Worm (Caenorhabditis elegans) whole organism, L1 larva: ENCODE measurements around the gene inf-1.

ENCODE experiments used
- C34B4.2 ChIP-seq: sonication (generic microtip); optimal IDR thresholded peaks from 2 replicates; lab custom pipeline; 2017; ENCODE audit warnings: mild to moderate bottlenecking, missing genetic modification characterization, missing compliant biosample characterization
- F16B12.6 ChIP-seq: fragments of 150-350 bp; optimal IDR thresholded peaks from 2 replicates; lab custom pipeline; 2014; ENCODE audit warnings: missing biosample characterization, missing genetic modification characterization
- aha-1 ChIP-seq: fragments of 150-350 bp; optimal IDR thresholded peaks from 2 replicates; lab custom pipeline; 2014; ENCODE audit warnings: missing biosample characterization, missing genetic modification characterization
- alr-1 ChIP-seq: fragments of 200-800 bp; sonication (Bioruptor generic); optimal IDR thresholded peaks from 2 replicates; lab custom pipeline; 2018; ENCODE audit warnings: borderline replicate concordance, mild to moderate bottlenecking, missing genetic modification characterization, missing compliant biosample characterization
- blmp-1 ChIP-seq: fragments of 150-350 bp; optimal IDR thresholded peaks from 2 replicates; lab custom pipeline; 2014; ENCODE audit warnings: missing biosample characterization, missing genetic modification characterization
- ceh-88 ChIP-seq: fragments of 200-800 bp; sonication (Bioruptor generic); IDR thresholded peaks from 2 replicates; pipeline ENCODE4 v1.3.6; 2022; ENCODE audit warnings: missing genetic modification characterization, missing compliant biosample characterization
- dpl-1 ChIP-seq, 3 experiments: fragments of 150-350 bp in 2 of 3; sonication (generic microtip) in 1 of 3; optimal IDR thresholded peaks; 2 replicates each; lab custom pipeline; 2014 to 2017; ENCODE audit warnings: missing biosample characterization in 3 of 3, missing genetic modification characterization in 3 of 3, missing genetic modification reagents in 3 of 3
- dsc-1 ChIP-seq: sonication (generic microtip); optimal IDR thresholded peaks from 2 replicates; lab custom pipeline; 2016; ENCODE audit warnings: mild to moderate bottlenecking, missing genetic modification characterization, missing compliant biosample characterization
- efl-1 ChIP-seq, 4 experiments: fragments of 150-350 bp; optimal IDR thresholded peaks in 3 of 4; peaks in 1 of 4; 1 replicate in 1 of 4; 2 replicates in 3 of 4; lab custom pipeline; 2014; ENCODE audit warnings: missing biosample characterization in 2 of 4, missing genetic modification characterization in 2 of 4, missing genetic modification reagents in 2 of 4
- egl-13 ChIP-seq: sonication (generic microtip); optimal IDR thresholded peaks from 2 replicates; lab custom pipeline; 2016; ENCODE audit warnings: missing genotype, missing genetic modification reagents, missing genetic modification characterization, missing compliant biosample characterization
- elt-3 ChIP-seq, 6 experiments: fragments of 150-350 bp in 1 of 6; sonication (generic microtip); optimal IDR thresholded peaks; 2 replicates each; lab custom pipeline; 2017 to 2018; ENCODE audit warnings: missing biosample characterization in 6 of 6, missing genetic modification characterization in 6 of 6, inconsistent platforms in 1 of 6
- ets-5 ChIP-seq: fragments of 200-800 bp; sonication (Bioruptor generic); IDR thresholded peaks from 2 replicates; pipeline ENCODE4 v1.3.6; 2022; ENCODE audit warnings: missing genetic modification characterization, missing compliant biosample characterization
- fkh-4 ChIP-seq: sonication (generic microtip); optimal IDR thresholded peaks from 2 replicates; lab custom pipeline; 2016; ENCODE audit warnings: missing compliant biosample characterization, missing genetic modification characterization, borderline replicate concordance
- fkh-8 ChIP-seq: sonication (generic microtip); optimal IDR thresholded peaks from 2 replicates; lab custom pipeline; 2016; ENCODE audit warnings: mild to moderate bottlenecking, missing genetic modification characterization, missing compliant biosample characterization
- fos-1 ChIP-seq: fragments of 150-350 bp; optimal IDR thresholded peaks from 2 replicates; lab custom pipeline; 2014; ENCODE audit warnings: missing biosample characterization, missing genetic modification characterization
- grh-1 ChIP-seq: fragments of 200-800 bp; sonication (Bioruptor generic); IDR thresholded peaks from 2 replicates; pipeline ENCODE4 v1.3.6; 2022; ENCODE audit warnings: missing genetic modification reagents, missing genetic modification characterization, missing compliant biosample characterization
- hlh-17 ChIP-seq: fragments of 200-800 bp; sonication (Bioruptor generic); optimal IDR thresholded peaks from 2 replicates; lab custom pipeline; 2018; ENCODE audit warnings: missing genetic modification characterization, mild to moderate bottlenecking, missing compliant biosample characterization, moderate library complexity, borderline replicate concordance
- hlh-4 ChIP-seq: sonication (generic microtip); optimal IDR thresholded peaks from 2 replicates; lab custom pipeline; 2016; ENCODE audit warnings: mild to moderate bottlenecking, missing genetic modification characterization, missing compliant biosample characterization
- hpl-2 ChIP-seq: fragments of 150-350 bp; optimal IDR thresholded peaks from 2 replicates; lab custom pipeline; 2014; ENCODE audit warnings: missing biosample characterization, missing genetic modification reagents, missing genetic modification characterization
- irx-1 ChIP-seq: sonication (generic microtip); optimal IDR thresholded peaks from 2 replicates; lab custom pipeline; 2016; ENCODE audit warnings: missing genetic modification characterization, missing compliant biosample characterization
- isw-1 ChIP-seq: fragments of 200-800 bp; sonication (Bioruptor generic); IDR thresholded peaks from 2 replicates; pipeline ENCODE4 v1.3.6; 2022; ENCODE audit warnings: missing genetic modification characterization, missing compliant biosample characterization
- lin-13 ChIP-seq: fragments of 150-350 bp; optimal IDR thresholded peaks from 2 replicates; lab custom pipeline; 2014; ENCODE audit warnings: missing biosample characterization, missing genetic modification reagents, missing genetic modification characterization
- lin-15B ChIP-seq: fragments of 150-350 bp; sonication (generic microtip); optimal IDR thresholded peaks from 3 replicates; lab custom pipeline; 2014; ENCODE audit warnings: missing biosample characterization, missing genetic modification characterization
- lin-35 ChIP-seq, 2 experiments: fragments of 150-350 bp; optimal IDR thresholded peaks; 2 replicates each; lab custom pipeline; 2014; ENCODE audit warnings: missing biosample characterization in 2 of 2, missing genetic modification characterization in 2 of 2, missing genetic modification reagents in 2 of 2
- lin-39 ChIP-seq: fragments of 150-350 bp; optimal IDR thresholded peaks from 2 replicates; lab custom pipeline; 2014; ENCODE audit warnings: missing biosample characterization, missing genetic modification reagents, missing genetic modification characterization
- lir-3 ChIP-seq: sonication (generic microtip); optimal IDR thresholded peaks from 2 replicates; lab custom pipeline; 2016; ENCODE audit warnings: mild to moderate bottlenecking, missing genetic modification characterization, moderate library complexity, missing compliant biosample characterization; ENCODE audit not compliant: poor library complexity
- lsy-2 ChIP-seq, 2 experiments: fragments of 150-350 bp; optimal IDR thresholded peaks; 2 replicates each; lab custom pipeline; 2014; ENCODE audit warnings: missing biosample characterization in 2 of 2, missing genetic modification characterization in 2 of 2
- mab-9 ChIP-seq: fragments of 200-800 bp; sonication (Bioruptor generic); IDR thresholded peaks from 2 replicates; pipeline ENCODE4 v1.3.6; 2022; ENCODE audit warnings: missing genetic modification reagents, missing genetic modification characterization, missing compliant biosample characterization
- mef-2 ChIP-seq: fragments of 150-350 bp; optimal IDR thresholded peaks from 2 replicates; lab custom pipeline; 2014; ENCODE audit warnings: missing biosample characterization, missing genetic modification characterization
- nhr-11 ChIP-seq: fragments of 150-350 bp; optimal IDR thresholded peaks from 2 replicates; lab custom pipeline; 2014; ENCODE audit warnings: missing biosample characterization, missing genetic modification characterization
- nhr-19 ChIP-seq: fragments of 200-800 bp; sonication (Bioruptor generic); conservative IDR thresholded peaks from 2 replicates; pipeline ENCODE4 v1.3.6; 2022; ENCODE audit warnings: missing genetic modification characterization, missing compliant biosample characterization
- nhr-20 ChIP-seq: sonication (generic microtip); optimal IDR thresholded peaks from 2 replicates; lab custom pipeline; 2016; ENCODE audit warnings: mild to moderate bottlenecking, missing genetic modification characterization, missing compliant biosample characterization
- nhr-237 ChIP-seq: fragments of 150-350 bp; optimal IDR thresholded peaks from 2 replicates; lab custom pipeline; 2014; ENCODE audit warnings: missing biosample characterization, missing genetic modification characterization
- nhr-47 ChIP-seq: sonication (generic microtip); optimal IDR thresholded peaks from 2 replicates; lab custom pipeline; 2016; ENCODE audit warnings: mild to moderate bottlenecking, missing genetic modification characterization, moderate library complexity, missing compliant biosample characterization
- nhr-71 ChIP-seq: sonication (generic microtip); optimal IDR thresholded peaks from 2 replicates; lab custom pipeline; 2016; ENCODE audit warnings: mild to moderate bottlenecking, missing genetic modification characterization, moderate library complexity, missing compliant biosample characterization
- nhr-76 ChIP-seq: sonication (generic microtip); optimal IDR thresholded peaks from 2 replicates; lab custom pipeline; 2017; ENCODE audit warnings: missing biosample characterization, missing genetic modification characterization
- nhr-77 ChIP-seq: fragments of 150-350 bp; optimal IDR thresholded peaks from 2 replicates; lab custom pipeline; 2014; ENCODE audit warnings: missing biosample characterization, missing genetic modification characterization
- nhr-84 ChIP-seq: sonication (generic microtip); optimal IDR thresholded peaks from 2 replicates; lab custom pipeline; 2017; ENCODE audit warnings: missing biosample characterization, missing genetic modification characterization
- nhr-85 ChIP-seq: sonication (generic microtip); peaks from one replicate; lab custom pipeline; 2016; ENCODE audit warnings: missing genetic modification characterization, inconsistent platforms, missing compliant biosample characterization
- nhr-90 ChIP-seq: sonication (generic microtip); optimal IDR thresholded peaks from 2 replicates; lab custom pipeline; 2016; ENCODE audit warnings: mild to moderate bottlenecking, missing genetic modification characterization, missing compliant biosample characterization; ENCODE audit not compliant: poor library complexity
- rnt-1 ChIP-seq: sonication (generic microtip); optimal IDR thresholded peaks from 2 replicates; lab custom pipeline; 2016; ENCODE audit warnings: mild to moderate bottlenecking, missing genetic modification characterization, moderate library complexity, missing compliant biosample characterization
- snpc-4 ChIP-seq: fragments of 150-350 bp; optimal IDR thresholded peaks from 2 replicates; lab custom pipeline; 2014; ENCODE audit warnings: missing biosample characterization, missing genetic modification characterization
- snu-23 ChIP-seq: sonication (generic microtip); optimal IDR thresholded peaks from 2 replicates; lab custom pipeline; 2016; ENCODE audit warnings: missing genetic modification characterization, missing compliant biosample characterization
- sup-37 ChIP-seq: fragments of 200-800 bp; sonication (Bioruptor generic); optimal IDR thresholded peaks from 2 replicates; lab custom pipeline; 2018; ENCODE audit warnings: mild to moderate bottlenecking, missing genetic modification characterization, missing compliant biosample characterization
- swsn-7 ChIP-seq: sonication (generic microtip); optimal IDR thresholded peaks from 2 replicates; lab custom pipeline; 2016; ENCODE audit warnings: missing genetic modification characterization, missing compliant biosample characterization
- tbx-2 ChIP-seq: sonication (generic microtip); optimal IDR thresholded peaks from 2 replicates; lab custom pipeline; 2016; ENCODE audit warnings: missing genetic modification characterization, missing compliant biosample characterization
- unc-130 ChIP-seq: fragments of 150-350 bp; optimal IDR thresholded peaks from 2 replicates; lab custom pipeline; 2017; ENCODE audit warnings: missing biosample characterization, missing genetic modification characterization, inconsistent platforms
- unc-30 ChIP-seq: sonication (generic microtip); optimal IDR thresholded peaks from 2 replicates; lab custom pipeline; 2017; ENCODE audit warnings: missing biosample characterization, missing genetic modification characterization
- unc-86 ChIP-seq: sonication (generic microtip); optimal IDR thresholded peaks from 2 replicates; lab custom pipeline; 2016; ENCODE audit warnings: missing genetic modification characterization, missing compliant biosample characterization
- xbp-1 ChIP-seq: sonication (generic microtip); optimal IDR thresholded peaks from 2 replicates; lab custom pipeline; 2016; ENCODE audit warnings: missing genetic modification characterization, missing compliant biosample characterization
- zag-1 ChIP-seq: fragments of 150-350 bp; optimal IDR thresholded peaks from 2 replicates; lab custom pipeline; 2014; ENCODE audit warnings: missing biosample characterization, missing genetic modification characterization
- zip-4 ChIP-seq: fragments of 200-800 bp; sonication (Bioruptor generic); optimal IDR thresholded peaks from 2 replicates; lab custom pipeline; 2018; ENCODE audit warnings: mild to moderate bottlenecking, missing genetic modification characterization, moderate library complexity, missing compliant biosample characterization
- ztf-11 ChIP-seq, 2 experiments: sonication (generic microtip); optimal IDR thresholded peaks; 2 replicates each; lab custom pipeline; 2016 to 2017; ENCODE audit warnings: missing genetic modification characterization in 2 of 2, missing biosample characterization in 1 of 2, missing compliant biosample characterization in 1 of 2

The inf-1 gene

ce11 chrIII:6895166-6895565, 34.8 kb upstream of the inf-1 start (continued):
- peak; percentile 86 for TF ChIP-seq snu-23 (GFP tag; lab: Kevin White, UChicago)
- peak; percentile 58 for TF ChIP-seq nhr-47 (tag; lab: Kevin White, UChicago)
- TF ChIP-seq mab-9 (GFP tag; lab: Robert Waterston, UW): no peak
- TF ChIP-seq hlh-17 (GFP tag; lab: Kevin White, UChicago): no peak
- TF ChIP-seq lir-3: peak; percentile 55
- TF ChIP-seq tbx-2: peak; percentile 77
- TF ChIP-seq irx-1 (tag; lab: Kevin White, UChicago): no peak
- TF ChIP-seq nhr-90 (tag; lab: Kevin White, UChicago): peak; percentile 53
- TF ChIP-seq nhr-85 (tag; lab: Kevin White, UChicago): peak; percentile 87
- no peak for TF ChIP-seq fkh-4 (tag; lab: Kevin White, UChicago)
- peak; percentile 60 for TF ChIP-seq efl-1 (optimal IDR thresholded peaks at IDR 0.05; lab: Kevin White, UChicago)
- TF ChIP-seq efl-1 (GFP tag; optimal IDR thresholded peaks at IDR 0.05 in 1 of 2; lab: Kevin White, UChicago): peak; percentile 36 to 95
- TF ChIP-seq ceh-88 (GFP tag; lab: Robert Waterston, UW): no peak
- TF ChIP-seq unc-130: no peak
- peak; percentile 18 for TF ChIP-seq lin-13 (GFP tag; lab: Kevin White, UChicago)
- no peak for TF ChIP-seq zag-1 (tag; lab: Kevin White, UChicago)
- TF ChIP-seq C34B4.2 (tag; lab: Kevin White, UChicago): no peak
- TF ChIP-seq snpc-4: no peak
- no peak for TF ChIP-seq unc-86 (tag; lab: Kevin White, UChicago)
- TF ChIP-seq blmp-1 (tag; lab: Kevin White, UChicago): peak; percentile 60
- no peak for TF ChIP-seq ets-5
- peak in 5 of 6 experiments; percentile 83 to 95 (median 91) for TF ChIP-seq elt-3 (tag; optimal IDR thresholded peaks at IDR 0.05; lab: Kevin White, UChicago)
- TF ChIP-seq F16B12.6 (tag; lab: Kevin White, UChicago): no peak
- peak; percentile 87 for TF ChIP-seq nhr-20
- no peak for TF ChIP-seq dsc-1 (tag; lab: Kevin White, UChicago)
- TF ChIP-seq lsy-2 (tag; optimal IDR thresholded peaks at IDR 0.05; lab: Kevin White, UChicago): peak; percentile 74 to 91
- peak in 2 of 3 experiments; percentile 24 to 63 for TF ChIP-seq dpl-1 (GFP tag; optimal IDR thresholded peaks at IDR 0.05; lab: Kevin White, UChicago)
- peak; percentile 63 for TF ChIP-seq lin-39 (tag; lab: Kevin White, UChicago)
- no peak for TF ChIP-seq hlh-4
- no peak for TF ChIP-seq alr-1 (tag; lab: Kevin White, UChicago)
- TF ChIP-seq nhr-71 (tag; lab: Kevin White, UChicago): peak; percentile 93
- TF ChIP-seq lin-35 (GFP tag; optimal IDR thresholded peaks at IDR 0.05; lab: Kevin White, UChicago): peak; percentile 31 to 67
- no peak for TF ChIP-seq isw-1 (GFP tag; lab: Robert Waterston, UW)
- peak; percentile 49 for TF ChIP-seq nhr-77 (tag; lab: Kevin White, UChicago)
- TF ChIP-seq ztf-11 (tag; optimal IDR thresholded peaks at IDR 0.05; lab: Kevin White, UChicago): no peak
- peak; percentile 81 for TF ChIP-seq rnt-1 (tag; lab: Kevin White, UChicago)
- peak; percentile 28 for TF ChIP-seq hpl-2 (GFP tag; lab: Kevin White, UChicago)
- TF ChIP-seq swsn-7 (tag; lab: Kevin White, UChicago): peak; percentile 50
- no peak for TF ChIP-seq fkh-8 (tag; lab: Kevin White, UChicago)
- TF ChIP-seq fos-1: peak; percentile 79
- TF ChIP-seq sup-37 (GFP tag; lab: Kevin White, UChicago): no peak
- no peak for TF ChIP-seq nhr-76 (tag; lab: Kevin White, UChicago)
- TF ChIP-seq egl-13 (tag; lab: Kevin White, UChicago): no peak
- no peak for TF ChIP-seq lin-15B (tag; lab: Kevin White, UChicago)
- peak; percentile 14 for TF ChIP-seq xbp-1 (tag; lab: Kevin White, UChicago)
- no peak for TF ChIP-seq zip-4 (GFP tag; lab: Kevin White, UChicago)
- peak; percentile 4 for TF ChIP-seq nhr-11 (tag; lab: Kevin White, UChicago)
- TF ChIP-seq grh-1: peak; percentile 44; the same call in 1 of the 2 replicates
- TF ChIP-seq nhr-237: no peak
- TF ChIP-seq nhr-19: peak; percentile 85
- TF ChIP-seq mef-2 (tag; lab: Kevin White, UChicago): no peak
- TF ChIP-seq unc-30 (tag; lab: Kevin White, UChicago): no peak
- no peak for TF ChIP-seq nhr-84 (tag; lab: Kevin White, UChicago)
- TF ChIP-seq aha-1 (tag; lab: Kevin White, UChicago): no peak
